Fruit fly (Drosophila melanogaster): Measurements from ENCODE around the gene CG15386.
A peak's percentile ranks its signal among the peaks of the same experiment; 100 is the strongest.

Gene CG15386

DNA sequence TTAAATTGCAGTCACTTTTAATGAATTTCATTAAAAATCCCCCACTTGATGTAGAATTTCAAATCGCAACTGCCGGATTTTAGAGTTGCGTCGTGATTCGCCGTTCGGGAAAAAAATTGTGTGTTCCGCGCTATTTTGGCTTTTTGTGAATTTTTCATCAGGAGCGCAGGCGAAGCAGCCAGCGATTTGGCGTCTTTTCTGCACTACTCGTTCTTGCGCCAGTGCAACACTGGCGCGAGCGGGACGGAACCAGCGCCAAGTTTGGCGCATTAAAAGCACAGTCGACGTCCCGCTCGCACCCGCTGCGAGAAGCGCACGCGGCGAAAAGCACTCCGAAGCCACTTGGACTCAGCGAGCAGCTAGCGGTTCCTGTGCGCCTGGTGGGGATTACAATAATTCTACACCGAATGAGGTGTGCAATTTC is 23.7 kb downstream of the CG15386 start (continued):
- TF ChIP-seq NK7.1 (GFP tag; optimal IDR thresholded peaks at IDR 0.05) (peak; percentile 34), CG2129 (GFP tag; IDR thresholded peaks at IDR 0.05; ENCODE audit: partially characterized antibody) (no peak), HmgZ (tag; optimal IDR thresholded peaks at IDR 0.05) (peak; percentile 87), CTCF (GFP tag; optimal IDR thresholded peaks at IDR 0.05) (peak; percentile 44), CG4424 (GFP tag; optimal IDR thresholded peaks at IDR 0.05) (no peak), Myb (GFP tag; optimal IDR thresholded peaks at IDR 0.05) (peak; percentile 98), CG2712 (tag; optimal IDR thresholded peaks at IDR 0.05) (peak; percentile 42), CG17802 (tag; optimal IDR thresholded peaks at IDR 0.05) (no peak), CG12155 (GFP tag; optimal IDR thresholded peaks at IDR 0.05) (peak; percentile 89), CG6272 (GFP tag; IDR thresholded peaks at IDR 0.05) (peak; percentile 51), mld (GFP tag; IDR thresholded peaks at IDR 0.05; ENCODE audit: partially characterized antibody) (no peak), CG3847 (GFP tag; IDR thresholded peaks at IDR 0.05) (no peak), CG2875 (GFP tag; optimal IDR thresholded peaks at IDR 0.05) (peak; percentile 40), hbn (GFP tag; IDR thresholded peaks at IDR 0.05; ENCODE audit: partially characterized antibody) (no peak), Chrac-16 (GFP tag; optimal IDR thresholded peaks at IDR 0.05) (no peak), gt (GFP tag; IDR thresholded peaks at IDR 0.05) (no peak), CG4730 (GFP tag; IDR thresholded peaks at IDR 0.05) (no peak), unc-4 (GFP tag; IDR thresholded peaks at IDR 0.05; ENCODE audit: partially characterized antibody) (no peak), otp (GFP tag; IDR thresholded peaks at IDR 0.05) (no peak), CG8281 (tag; optimal IDR thresholded peaks at IDR 0.05) (peak; percentile 12), vfl (GFP tag; optimal IDR thresholded peaks at IDR 0.05) (peak; percentile 26), CG2202 (tag; optimal IDR thresholded peaks at IDR 0.05) (peak; percentile 31), Hr51 (GFP tag; optimal IDR thresholded peaks at IDR 0.05) (peak in 1 of 2 experiments; percentile 45), dmrt99B (tag; optimal IDR thresholded peaks at IDR 0.05) (peak; percentile 48), CG3281 (GFP tag; optimal IDR thresholded peaks at IDR 0.05) (peak; percentile 25), Oli (tag; optimal IDR thresholded peaks at IDR 0.05) (peak; percentile 23), Fer3 (tag; optimal IDR thresholded peaks at IDR 0.05) (peak; percentile 28), CG10147 (GFP tag; optimal IDR thresholded peaks at IDR 0.05) (no peak), nmo (GFP tag; optimal IDR thresholded peaks at IDR 0.05) (peak; percentile 51), CG16815 (GFP tag; optimal IDR thresholded peaks at IDR 0.05) (no peak), Sin3A (optimal IDR thresholded peaks at IDR 0.05) (peak; percentile 3), odd (GFP tag; optimal IDR thresholded peaks at IDR 0.05) (peak; percentile 2), Med (GFP tag) (peak; percentile 88), pum (GFP tag; optimal IDR thresholded peaks at IDR 0.05) (no peak), CG8290 (GFP tag; optimal IDR thresholded peaks at IDR 0.05) (peak; percentile 21), CG8290 (tag; optimal IDR thresholded peaks at IDR 0.05) (peak; percentile 42 to 80), CG1024 (GFP tag; IDR thresholded peaks at IDR 0.05) (no peak), cas (GFP tag; IDR thresholded peaks at IDR 0.05) (no peak), CkIIα-i1 (GFP tag; IDR thresholded peaks at IDR 0.05) (no peak), CG17385 (GFP tag; optimal IDR thresholded peaks at IDR 0.05) (peak; percentile 62), Deaf1 (tag; optimal IDR thresholded peaks at IDR 0.05) (peak; percentile 83), Abd-B (GFP tag; optimal IDR thresholded peaks at IDR 0.05) (peak; percentile 47), CG2120 (GFP tag; optimal IDR thresholded peaks at IDR 0.05) (peak; percentile 26), bbx (GFP tag; IDR thresholded peaks at IDR 0.05; ENCODE audit: partially characterized antibody) (no peak), Hey (tag; optimal IDR thresholded peaks at IDR 0.05) (peak; percentile 70), schlank (tag; optimal IDR thresholded peaks at IDR 0.05) (peak; percentile 59), CG9932 (GFP tag; IDR thresholded peaks at IDR 0.05) (no peak), C15 (GFP tag; IDR thresholded peaks at IDR 0.05) (no peak), CG11723 (GFP tag; optimal IDR thresholded peaks at IDR 0.05) (peak; percentile 49), lbe (GFP tag; optimal IDR thresholded peaks at IDR 0.05) (peak; percentile 30), CG17912 (GFP tag; optimal IDR thresholded peaks at IDR 0.05) (peak; percentile 84), H2.0 (GFP tag; IDR thresholded peaks at IDR 0.05) (no peak)

All from whole organism, embryonic.